Worm (Caenorhabditis elegans): ENCODE results near the gene F55C5.17.
A peak's percentile ranks its signal among the peaks of the same experiment; 100 is the strongest.

The F55C5.17 gene

ce11 chrV:12320274-12320839, 18.0 kb downstream of the F55C5.17 start (continued):
- TF ChIP-seq unc-130 (GFP tag; optimal IDR thresholded peaks at IDR 0.05) (no peak), lin-35 (GFP tag; optimal IDR thresholded peaks at IDR 0.05) (no peak), egl-44 (GFP tag; IDR thresholded peaks at IDR 0.05) (no peak), fkh-3 (tag; optimal IDR thresholded peaks at IDR 0.05) (no peak), ets-4 (GFP tag; optimal IDR thresholded peaks at IDR 0.05) (no peak), snpc-1.1 (tag; optimal IDR thresholded peaks at IDR 0.05; ENCODE audit: insufficient read depth) (no peak), ztf-25 (GFP tag; IDR thresholded peaks at IDR 0.05) (no peak), ccch-3 (GFP tag; optimal IDR thresholded peaks at IDR 0.05) (no peak), egl-18 (GFP tag; IDR thresholded peaks at IDR 0.05) (no peak), hmg-20 (GFP tag; IDR thresholded peaks at IDR 0.05) (no peak), gei-17 (GFP tag; optimal IDR thresholded peaks at IDR 0.05) (no peak), lin-54 (GFP tag; optimal IDR thresholded peaks at IDR 0.05) (no peak), somi-1 (GFP tag; optimal IDR thresholded peaks at IDR 0.05) (no peak), F49E8.2 (tag; optimal IDR thresholded peaks at IDR 0.05; ENCODE audit: insufficient read depth) (peak; percentile 8), xnd-1 (tag; optimal IDR thresholded peaks at IDR 0.05) (no peak), nhr-179 (tag; optimal IDR thresholded peaks at IDR 0.05) (no peak), cebp-2 (GFP tag; IDR thresholded peaks at IDR 0.05) (no peak), F55B11.4 (tag; optimal IDR thresholded peaks at IDR 0.05; ENCODE audit: borderline replicate concordance, insufficient read depth) (no peak), B0035.1 (tag; optimal IDR thresholded peaks at IDR 0.05) (no peak), Y56A3A.18 (GFP tag; IDR thresholded peaks at IDR 0.05) (0 out of 2 replicates have a peak, but pooled peaks have one; percentile 15), C06A6.2 (GFP tag; conservative IDR thresholded peaks at IDR 0.05) (no peak), hlh-26 (GFP tag; conservative IDR thresholded peaks at IDR 0.05) (no peak), lsy-27 (tag; optimal IDR thresholded peaks at IDR 0.05; ENCODE audit: borderline replicate concordance, insufficient read depth) (no peak), ceh-58 (GFP tag; IDR thresholded peaks at IDR 0.05) (no peak), Y53F4B.3 (GFP tag; IDR thresholded peaks at IDR 0.05) (no peak), B0019.2 (GFP tag; conservative IDR thresholded peaks at IDR 0.05) (no peak), Y53G8AR.9 (GFP tag; conservative IDR thresholded peaks at IDR 0.05) (peak; percentile 20; the same call in 1 of the 2 replicates), C17E4.6 (GFP tag; IDR thresholded peaks at IDR 0.05) (no peak), B0261.1 (tag; optimal IDR thresholded peaks at IDR 0.05) (peak; percentile 7), attf-5 (GFP tag; optimal IDR thresholded peaks at IDR 0.05) (no peak), F52B5.7 (tag; optimal IDR thresholded peaks at IDR 0.05) (peak; percentile 20), ztf-22 (GFP tag; optimal IDR thresholded peaks at IDR 0.05) (no peak), athp-1 (tag; optimal IDR thresholded peaks at IDR 0.05) (no peak), nfya-1 (tag; optimal IDR thresholded peaks at IDR 0.05; ENCODE audit: borderline replicate concordance, insufficient read depth) (no peak), pha-4 (tag; optimal IDR thresholded peaks at IDR 0.05) (no peak), nhr-27 (tag; optimal IDR thresholded peaks at IDR 0.05) (no peak), madf-3 (GFP tag; IDR thresholded peaks at IDR 0.05) (no peak), D2030.7 (GFP tag; IDR thresholded peaks at IDR 0.05) (no peak), unc-62 (GFP tag; optimal IDR thresholded peaks at IDR 0.05) (no peak), repo-1 (tag; optimal IDR thresholded peaks at IDR 0.05) (peak; percentile 25), sdz-38 (tag; optimal IDR thresholded peaks at IDR 0.05) (no peak), attf-3 (GFP tag; conservative IDR thresholded peaks at IDR 0.05) (0 out of 2 replicates have a peak, but pooled peaks have one; percentile 17), F33H1.4 (GFP tag; IDR thresholded peaks at IDR 0.05) (no peak), snpc-1.3 (tag; optimal IDR thresholded peaks at IDR 0.05; ENCODE audit: insufficient read depth) (peak; percentile 9), lag-1 (GFP tag; IDR thresholded peaks at IDR 0.05) (no peak), mxl-1 (tag; optimal IDR thresholded peaks at IDR 0.05) (no peak), dpff-1 (tag; optimal IDR thresholded peaks at IDR 0.05) (peak; percentile 57), akir-1 (GFP tag; optimal IDR thresholded peaks at IDR 0.05) (no peak)

All from whole organism, young adult.